Fruit fly (Drosophila melanogaster) whole organism, embryonic: Measurements from ENCODE around the gene VhaAC45RP.

ENCODE experiments used
- CG1024 ChIP-seq: fragments of 200-800 bp; sonication (Bioruptor generic); IDR thresholded peaks from 2 replicates; pipeline ENCODE4 v1.3.6; 2022; ENCODE audit warnings: missing biosample characterization, missing genetic modification characterization
- CG11093 ChIP-seq: fragments of 200-800 bp; sonication (Bioruptor generic); IDR thresholded peaks from 3 replicates; pipeline ENCODE4 v1.3.6; 2022; ENCODE audit warnings: missing biosample characterization, missing genetic modification characterization
- CG11695 ChIP-seq: fragments of 200-800 bp; sonication (Bioruptor generic); IDR thresholded peaks from 3 replicates; pipeline ENCODE4 v1.3.6; 2022; ENCODE audit warnings: missing biosample characterization, missing genetic modification characterization
- CG12942 ChIP-seq: fragments of 200-800 bp; sonication (Bioruptor generic); optimal IDR thresholded peaks from 3 replicates; lab custom pipeline; 2016; ENCODE audit warnings: missing biosample characterization, missing genetic modification characterization
- CG13775 ChIP-seq: fragments of 200-800 bp; sonication (Bioruptor generic); optimal IDR thresholded peaks from 3 replicates; lab custom pipeline; 2017; ENCODE audit warnings: missing biosample characterization, mild to moderate bottlenecking, missing genetic modification characterization
- CG1792 ChIP-seq: fragments of 200-800 bp; sonication (Bioruptor generic); optimal IDR thresholded peaks from 2 replicates; lab custom pipeline; 2016; ENCODE audit warnings: missing biosample characterization, missing genetic modification characterization
- CG31224 ChIP-seq: fragments of 200-800 bp; sonication (Bioruptor generic); IDR thresholded peaks from 2 replicates; pipeline ENCODE4 v1.3.6; 2022; ENCODE audit warnings: missing biosample characterization, missing genetic modification characterization
- CG3281 ChIP-seq: fragments of 200-800 bp; sonication (Bioruptor generic); optimal IDR thresholded peaks from 3 replicates; lab custom pipeline; 2017; ENCODE audit warnings: missing biosample characterization, mild to moderate bottlenecking, missing genetic modification characterization
- CG42726 ChIP-seq: fragments of 200-800 bp; sonication (Bioruptor generic); IDR thresholded peaks from 2 replicates; pipeline ENCODE4 v1.3.6; 2022; ENCODE audit warnings: missing biosample characterization, missing genetic modification characterization; ENCODE audit not compliant: partially characterized antibody
- CG4404 ChIP-seq: fragments of 200-800 bp; sonication (Bioruptor generic); IDR thresholded peaks from 2 replicates; pipeline ENCODE4 v1.3.6; 2022; ENCODE audit warnings: missing biosample characterization, missing genetic modification characterization
- CG6683 ChIP-seq: fragments of 200-800 bp; sonication (Bioruptor generic); optimal IDR thresholded peaks from 2 replicates; lab custom pipeline; 2017; ENCODE audit warnings: missing biosample characterization, mild to moderate bottlenecking, missing genetic modification characterization, missing genetic modification reagents
- CG6791 ChIP-seq: fragments of 200-800 bp; sonication (Bioruptor generic); IDR thresholded peaks from 3 replicates; pipeline ENCODE4 v1.3.6; 2022; ENCODE audit warnings: missing biosample characterization, missing genetic modification characterization; ENCODE audit not compliant: partially characterized antibody
- CG8089 ChIP-seq: fragments of 200-800 bp; sonication (Bioruptor generic); optimal IDR thresholded peaks from 3 replicates; lab custom pipeline; 2016; ENCODE audit warnings: missing biosample characterization, missing genetic modification characterization
- CG9817 ChIP-seq: fragments of 200-800 bp; sonication (Bioruptor generic); optimal IDR thresholded peaks from 2 replicates; lab custom pipeline; 2018; ENCODE audit warnings: missing biosample characterization, mild to moderate bottlenecking, missing genetic modification characterization, moderate library complexity
- CoRest ChIP-seq: fragments of 200-800 bp; sonication (Bioruptor generic); optimal IDR thresholded peaks from 3 replicates; lab custom pipeline; 2018; ENCODE audit warnings: missing biosample characterization, mild to moderate bottlenecking, missing genetic modification characterization, moderate library complexity
- D19A ChIP-seq: fragments of 200-800 bp; optimal IDR thresholded peaks from 3 replicates; lab custom pipeline; 2019; ENCODE audit warnings: missing biosample characterization, mild to moderate bottlenecking, missing genetic modification characterization, moderate library complexity
- Fer1 ChIP-seq: fragments of 200-800 bp; sonication (Bioruptor generic); optimal IDR thresholded peaks from 2 replicates; lab custom pipeline; 2017; ENCODE audit warnings: missing biosample characterization, mild to moderate bottlenecking, missing genetic modification characterization
- Hand ChIP-seq: fragments of 200-800 bp; sonication (Bioruptor generic); optimal IDR thresholded peaks from 2 replicates; lab custom pipeline; 2017; ENCODE audit warnings: mild to moderate bottlenecking, missing biosample characterization, missing genetic modification reagents, missing genetic modification characterization
- Hey ChIP-seq: fragments of 200-800 bp; sonication (Bioruptor generic); optimal IDR thresholded peaks from 3 replicates; lab custom pipeline; 2018; ENCODE audit warnings: missing biosample characterization, mild to moderate bottlenecking, missing genetic modification characterization
- Hr3 ChIP-seq: fragments of 200-800 bp; sonication (Bioruptor generic); optimal IDR thresholded peaks from 3 replicates; lab custom pipeline; 2016; ENCODE audit warnings: missing biosample characterization, missing genetic modification characterization
- Mad ChIP-seq: fragments of 200-800 bp; sonication (Bioruptor generic); optimal IDR thresholded peaks from 2 replicates; lab custom pipeline; 2016; ENCODE audit warnings: missing biosample characterization, missing genetic modification characterization
- NFAT ChIP-seq: fragments of 200-800 bp; sonication (Bioruptor generic); IDR thresholded peaks from 2 replicates; pipeline ENCODE4 v1.3.6; 2022; ENCODE audit warnings: missing biosample characterization, missing genetic modification characterization
- Opbp ChIP-seq: fragments of 200-800 bp; sonication (Bioruptor generic); IDR thresholded peaks from 3 replicates; pipeline ENCODE4 v1.3.6; 2022; ENCODE audit warnings: missing biosample characterization, missing genetic modification characterization; ENCODE audit not compliant: partially characterized antibody
- Poxn ChIP-seq: fragments of 200-800 bp; sonication (Bioruptor generic); IDR thresholded peaks from 2 replicates; pipeline ENCODE4 v1.3.6; 2022; ENCODE audit warnings: missing biosample characterization, missing genetic modification characterization
- Ptx1 ChIP-seq: fragments of 200-800 bp; sonication (Bioruptor generic); IDR thresholded peaks from 2 replicates; pipeline ENCODE4 v1.3.6; 2022; ENCODE audit warnings: missing biosample characterization, missing genetic modification characterization
- Rfx ChIP-seq: fragments of 200-800 bp; sonication (Bioruptor generic); IDR thresholded peaks from 2 replicates; pipeline ENCODE4 v1.3.6; 2022; ENCODE audit warnings: missing biosample characterization, missing genetic modification characterization
- Side ChIP-seq: fragments of 200-800 bp; sonication (Bioruptor generic); optimal IDR thresholded peaks from 2 replicates; lab custom pipeline; 2016; ENCODE audit warnings: missing biosample characterization, missing genetic modification characterization
- Ssrp ChIP-seq: fragments of 200-800 bp; sonication (Bioruptor generic); optimal IDR thresholded peaks from 2 replicates; lab custom pipeline; 2018; ENCODE audit warnings: missing biosample characterization, mild to moderate bottlenecking, missing genetic modification characterization, moderate library complexity
- Stat92E ChIP-seq, 3 experiments: fragments of >200 bp in 2 of 3; fragments of 200-800 bp in 1 of 3; sonication (Bioruptor generic) in 1 of 3; optimal IDR thresholded peaks; 2 replicates each; lab custom pipeline; 2017 to 2019; ENCODE audit warnings: missing biosample characterization in 3 of 3, missing genetic modification characterization in 3 of 3, mild to moderate bottlenecking in 1 of 3, moderate library complexity in 1 of 3
- bsh ChIP-seq, 2 experiments: fragments of 200-800 bp; sonication (Bioruptor generic); optimal IDR thresholded peaks; 2 replicates each; lab custom pipeline; 2017 to 2018; ENCODE audit warnings: mild to moderate bottlenecking in 2 of 2, missing biosample characterization in 2 of 2, missing genetic modification characterization in 2 of 2, moderate library complexity in 1 of 2
- cad ChIP-seq: fragments of >200 bp; optimal IDR thresholded peaks from 2 replicates; lab custom pipeline; 2017; ENCODE audit warnings: missing biosample characterization, missing genetic modification characterization
- dimm ChIP-seq: fragments of 200-800 bp; sonication (Bioruptor generic); IDR thresholded peaks from 2 replicates; pipeline ENCODE4 v1.3.6; 2022; ENCODE audit warnings: missing biosample characterization, missing genetic modification characterization
- dmrt99B ChIP-seq: fragments of 200-800 bp; sonication (Bioruptor generic); optimal IDR thresholded peaks from 2 replicates; lab custom pipeline; 2018; ENCODE audit warnings: missing biosample characterization, mild to moderate bottlenecking, missing genetic modification characterization, moderate library complexity
- dysf ChIP-seq: fragments of 200-800 bp; sonication (Bioruptor generic); IDR thresholded peaks from 3 replicates; pipeline ENCODE4 v1.3.6; 2022; ENCODE audit warnings: missing biosample characterization, missing genetic modification characterization
- eve ChIP-seq, 2 experiments: fragments of >200 bp; optimal IDR thresholded peaks; 2 replicates each; lab custom pipeline; 2017; ENCODE audit warnings: missing biosample characterization in 2 of 2, missing genetic modification characterization in 2 of 2
- lilli ChIP-seq: fragments of 200-800 bp; sonication (Bioruptor generic); optimal IDR thresholded peaks from 3 replicates; lab custom pipeline; 2016; ENCODE audit warnings: missing biosample characterization, missing genetic modification characterization
- nau ChIP-seq: fragments of 200-800 bp; sonication (Bioruptor generic); optimal IDR thresholded peaks from 3 replicates; lab custom pipeline; 2017; ENCODE audit warnings: missing biosample characterization, mild to moderate bottlenecking, missing genetic modification characterization, missing genetic modification reagents
- pho ChIP-seq: fragments of 200-800 bp; sonication (Bioruptor generic); optimal IDR thresholded peaks from 2 replicates; lab custom pipeline; 2016; ENCODE audit warnings: missing biosample characterization, missing genetic modification characterization
- phol ChIP-seq: fragments of 200-800 bp; sonication (Bioruptor generic); optimal IDR thresholded peaks from 3 replicates; lab custom pipeline; 2018; ENCODE audit warnings: missing biosample characterization, mild to moderate bottlenecking, missing genetic modification characterization, moderate library complexity
- rib ChIP-seq: fragments of 200-800 bp; sonication (Bioruptor generic); IDR thresholded peaks from 2 replicates; pipeline ENCODE4 v1.3.6; 2022; ENCODE audit warnings: missing biosample characterization, missing genetic modification characterization
- ssp ChIP-seq: fragments of 200-800 bp; sonication (Bioruptor generic); IDR thresholded peaks from 2 replicates; pipeline ENCODE4 v1.3.6; 2022; ENCODE audit warnings: missing biosample characterization, missing genetic modification characterization
- tio ChIP-seq: fragments of 200-800 bp; sonication (Bioruptor generic); optimal IDR thresholded peaks from 2 replicates; lab custom pipeline; 2017; ENCODE audit warnings: missing biosample characterization, missing genetic modification characterization, inconsistent platforms
- tll ChIP-seq, 2 experiments: fragments of 200-800 bp in 1 of 2; fragments of >200 bp in 1 of 2; sonication (Bioruptor generic) in 1 of 2; optimal IDR thresholded peaks; 2 replicates each; lab custom pipeline; 2017 to 2019; ENCODE audit warnings: missing biosample characterization in 2 of 2, missing genetic modification characterization in 2 of 2, mild to moderate bottlenecking in 1 of 2, moderate library complexity in 1 of 2
- tna ChIP-seq: fragments of 200-800 bp; sonication (Bioruptor generic); IDR thresholded peaks from 2 replicates; pipeline ENCODE4 v1.3.6; 2022; ENCODE audit warnings: missing biosample characterization, missing genetic modification characterization; ENCODE audit not compliant: partially characterized antibody
- trem ChIP-seq: fragments of 200-800 bp; optimal IDR thresholded peaks from 3 replicates; lab custom pipeline; 2019; ENCODE audit warnings: missing biosample characterization, mild to moderate bottlenecking, missing genetic modification characterization, moderate library complexity
- ttk ChIP-seq: fragments of 200-800 bp; sonication (Bioruptor generic); IDR thresholded peaks from 2 replicates; pipeline ENCODE4 v2.1.2; 2022; ENCODE audit warnings: missing biosample characterization, missing genetic modification characterization
- zen ChIP-seq: fragments of 200-800 bp; sonication (Bioruptor generic); optimal IDR thresholded peaks from 3 replicates; lab custom pipeline; 2018; ENCODE audit warnings: missing biosample characterization, mild to moderate bottlenecking, missing genetic modification characterization, moderate library complexity
- zfh2 ChIP-seq: fragments of 200-800 bp; sonication (Bioruptor generic); optimal IDR thresholded peaks from 2 replicates; lab custom pipeline; 2016; ENCODE audit warnings: missing biosample characterization, missing genetic modification characterization

Gene VhaAC45RP

dm6 chr3R:30208766-30209484, 42.7 kb upstream of the VhaAC45RP start, which contains the start of gene RpS7 (continued):
- peak; percentile 39; the same call in 1 of the 2 replicates for TF ChIP-seq ssp (GFP tag; lab: Robert Waterston, UW)
- TF ChIP-seq Hr3 (GFP tag; lab: Kevin White, UChicago) = peak; percentile 38
- peak; percentile 51 for TF ChIP-seq Side (GFP tag; lab: Kevin White, UChicago)
- peak; percentile 84 for TF ChIP-seq Fer1
- TF ChIP-seq Poxn (GFP tag; lab: Robert Waterston, UW) = peak; percentile 21; the same call in 1 of the 2 replicates
- peak; percentile 48 to 65 for TF ChIP-seq bsh (GFP tag; optimal IDR thresholded peaks at IDR 0.05; lab: Kevin White, UChicago)
- peak in 1 of 2 experiments; percentile 71 for TF ChIP-seq eve (GFP tag; optimal IDR thresholded peaks at IDR 0.05; lab: Kevin White, UChicago)
- peak; percentile 79 for TF ChIP-seq CG11695 (GFP tag; lab: Robert Waterston, UW)
- peak; percentile 56 for TF ChIP-seq CG9817 (tag; lab: Kevin White, UChicago)
- TF ChIP-seq rib (GFP tag; lab: Robert Waterston, UW) = peak; percentile 66
- TF ChIP-seq phol (tag; lab: Kevin White, UChicago) = peak; percentile 62
- peak; percentile 94 for TF ChIP-seq CG6791 (GFP tag; lab: Robert Waterston, UW)
- TF ChIP-seq CoRest = peak; percentile 63
- peak; percentile 28; the same call in 1 of the 2 replicates for TF ChIP-seq CG4404 (GFP tag; lab: Robert Waterston, UW)
- peak; percentile 86 for TF ChIP-seq CG13775
- no peak for TF ChIP-seq tll (GFP tag; optimal IDR thresholded peaks at IDR 0.05; lab: Kevin White, UChicago)
- TF ChIP-seq CG1024 (GFP tag; lab: Robert Waterston, UW) = peak; percentile 67
- no peak for TF ChIP-seq cad (GFP tag; lab: Kevin White, UChicago)
- peak; percentile 2 for TF ChIP-seq CG12942
- TF ChIP-seq Hey (tag; lab: Kevin White, UChicago) = peak; percentile 74
- peak; percentile 47 for TF ChIP-seq lilli (GFP tag; lab: Kevin White, UChicago)
- TF ChIP-seq CG3281 (GFP tag; lab: Kevin White, UChicago) = peak; percentile 83
- peak; percentile 53; the same call in 2 of the 3 replicates for TF ChIP-seq CG11093 (GFP tag; lab: Robert Waterston, UW)
- no peak for TF ChIP-seq zen (tag; lab: Kevin White, UChicago)
- TF ChIP-seq ttk = peak; percentile 58; the same call in 1 of the 2 replicates
- TF ChIP-seq dmrt99B (tag; lab: Kevin White, UChicago) = peak; percentile 74
- TF ChIP-seq pho (GFP tag; lab: Kevin White, UChicago) = peak; percentile 56
- peak; percentile 58 for TF ChIP-seq tio
- TF ChIP-seq D19A (tag; lab: Kevin White, UChicago) = peak; percentile 31
- peak; percentile 69 for TF ChIP-seq Hand
- TF ChIP-seq tna (GFP tag; lab: Robert Waterston, UW) = peak; percentile 93
- TF ChIP-seq Ptx1 (GFP tag; lab: Robert Waterston, UW) = peak; percentile 56
- peak; percentile 50 for TF ChIP-seq Mad (GFP tag; lab: Kevin White, UChicago)
- TF ChIP-seq Stat92E (GFP tag; optimal IDR thresholded peaks at IDR 0.05; lab: Kevin White, UChicago) = peak in 1 of 3 experiments; percentile 17
- TF ChIP-seq Opbp (GFP tag; lab: Robert Waterston, UW) = peak; percentile 95
- peak; percentile 73 for TF ChIP-seq CG31224 (GFP tag; lab: Robert Waterston, UW)
- TF ChIP-seq zfh2 = peak; percentile 31
- TF ChIP-seq CG42726 = peak; percentile 91
- TF ChIP-seq trem (tag; lab: Kevin White, UChicago) = peak; percentile 34
- peak; percentile 18; the same call in 1 of the 2 replicates for TF ChIP-seq dimm (GFP tag; lab: Robert Waterston, UW)
- peak; percentile 27 for TF ChIP-seq CG8089 (GFP tag; lab: Kevin White, UChicago)
- TF ChIP-seq Ssrp (tag; lab: Kevin White, UChicago) = no peak
- peak; percentile 46 for TF ChIP-seq CG6683 (GFP tag; lab: Kevin White, UChicago)
- peak; percentile 81 for TF ChIP-seq nau (GFP tag; lab: Kevin White, UChicago)
- TF ChIP-seq Rfx (GFP tag; lab: Robert Waterston, UW) = peak; percentile 84
- TF ChIP-seq NFAT = peak; percentile 79; the same call in 1 of the 2 replicates
- peak; percentile 73; the same call in 2 of the 3 replicates for TF ChIP-seq dysf (GFP tag; lab: Robert Waterston, UW)
- TF ChIP-seq CG1792 (GFP tag; lab: Kevin White, UChicago) = peak; percentile 9
